Worm (Caenorhabditis elegans) whole organism, L4/young adult: ENCODE results near the gene hpo-39.

Source experiments
- W03F9.2 ChIP-seq: fragments of 150-350 bp; optimal IDR thresholded peaks from 2 replicates; lab custom pipeline; 2014; ENCODE audit warnings: missing biosample characterization, missing genetic modification characterization
- dao-5 ChIP-seq: sonication (generic microtip); optimal IDR thresholded peaks from 2 replicates; lab custom pipeline; 2016; ENCODE audit warnings: missing genotype, missing genetic modification characterization, moderate library complexity, missing compliant biosample characterization
- him-1 ChIP-seq: sonication (generic microtip); optimal IDR thresholded peaks from 2 replicates; lab custom pipeline; 2016; ENCODE audit warnings: missing genotype, missing genetic modification reagents, missing genetic modification characterization, missing compliant biosample characterization

DNA sequence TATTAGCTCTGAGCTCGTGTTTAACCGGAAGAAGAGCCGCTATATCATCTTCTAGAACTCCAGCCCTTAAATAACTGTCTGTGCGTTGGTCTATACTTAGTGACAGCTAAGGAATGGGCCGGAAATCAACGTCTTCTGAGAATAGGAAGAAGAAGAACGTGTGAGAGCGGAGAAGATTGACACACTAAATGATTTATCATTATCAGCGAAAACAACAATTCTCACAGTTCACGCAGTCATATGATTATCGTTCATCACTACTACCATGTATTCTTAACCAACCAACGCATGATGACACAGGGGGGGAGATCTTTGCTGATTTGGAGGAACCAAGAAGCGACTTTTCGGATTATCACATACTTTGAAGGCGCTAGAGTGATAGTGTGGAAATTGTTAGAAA is 49.4 kb downstream of the hpo-39 start:
- no peak for TF ChIP-seq W03F9.2 (tag; lab: Kevin White, UChicago)
- TF ChIP-seq him-1 (tag; lab: Kevin White, UChicago), result no peak
- no peak for TF ChIP-seq dao-5 (tag; lab: Kevin White, UChicago)
